Worm (Caenorhabditis elegans) whole organism, early embryonic: ENCODE results near the gene R02F11.1.

ENCODE experiments used
- F13C5.2 ChIP-seq: sonication (generic microtip); optimal IDR thresholded peaks from 2 replicates; lab custom pipeline; 2017; ENCODE audit warnings: mild to moderate bottlenecking, missing genetic modification characterization, inconsistent platforms, missing compliant biosample characterization
- aly-1 ChIP-seq: sonication (generic microtip); optimal IDR thresholded peaks from 2 replicates; lab custom pipeline; 2016; ENCODE audit warnings: missing genetic modification characterization, missing compliant biosample characterization
- ama-1 ChIP-seq: fragments of 150-350 bp; optimal IDR thresholded peaks from 2 replicates; lab custom pipeline; 2014
- ceh-13 ChIP-seq: fragments of 200-800 bp; sonication (Bioruptor generic); optimal IDR thresholded peaks from 2 replicates; lab custom pipeline; 2018; ENCODE audit warnings: mild to moderate bottlenecking, missing genetic modification characterization, missing compliant biosample characterization
- ceh-36 ChIP-seq: sonication (generic microtip); optimal IDR thresholded peaks from 2 replicates; lab custom pipeline; 2016; ENCODE audit warnings: missing genetic modification characterization, inconsistent platforms, missing compliant biosample characterization
- ets-7 ChIP-seq: sonication (generic microtip); optimal IDR thresholded peaks from 2 replicates; lab custom pipeline; 2016; ENCODE audit warnings: missing genotype, missing genetic modification characterization, missing compliant biosample characterization
- flt-1 ChIP-seq: fragments of 200-800 bp; sonication (Bioruptor generic); IDR thresholded peaks from 2 replicates; pipeline ENCODE4 v1.3.6; 2022; ENCODE audit warnings: missing genetic modification characterization, missing compliant biosample characterization
- hmbx-1 ChIP-seq: sonication (generic microtip); optimal IDR thresholded peaks from 2 replicates; lab custom pipeline; 2016; ENCODE audit warnings: mild to moderate bottlenecking, missing genetic modification characterization, missing compliant biosample characterization
- hnd-1 ChIP-seq: sonication (generic microtip); optimal IDR thresholded peaks from 2 replicates; lab custom pipeline; 2016; ENCODE audit warnings: missing genetic modification characterization, missing compliant biosample characterization
- scrt-1 ChIP-seq: fragments of 200-800 bp; sonication (Bioruptor generic); IDR thresholded peaks from 2 replicates; pipeline ENCODE4 v1.3.6; 2022; ENCODE audit warnings: missing genetic modification characterization, missing compliant biosample characterization
- sea-1 ChIP-seq: fragments of 200-800 bp; sonication (Bioruptor generic); conservative IDR thresholded peaks from 2 replicates; pipeline ENCODE4 v1.3.6; 2022; ENCODE audit warnings: missing genetic modification characterization, missing compliant biosample characterization
- tbx-11 ChIP-seq: fragments of 200-800 bp; sonication (Bioruptor generic); IDR thresholded peaks from 2 replicates; pipeline ENCODE4 v1.3.6; 2022; ENCODE audit warnings: missing genetic modification characterization, missing compliant biosample characterization
- tbx-37 ChIP-seq: fragments of 200-800 bp; sonication (Bioruptor generic); conservative IDR thresholded peaks from 2 replicates; pipeline ENCODE4 v1.3.6; 2022; ENCODE audit warnings: missing genetic modification reagents, missing genetic modification characterization, missing compliant biosample characterization
- tra-4 ChIP-seq: sonication (generic microtip); optimal IDR thresholded peaks from 2 replicates; lab custom pipeline; 2017; ENCODE audit warnings: missing genetic modification characterization, missing compliant biosample characterization

DNA sequence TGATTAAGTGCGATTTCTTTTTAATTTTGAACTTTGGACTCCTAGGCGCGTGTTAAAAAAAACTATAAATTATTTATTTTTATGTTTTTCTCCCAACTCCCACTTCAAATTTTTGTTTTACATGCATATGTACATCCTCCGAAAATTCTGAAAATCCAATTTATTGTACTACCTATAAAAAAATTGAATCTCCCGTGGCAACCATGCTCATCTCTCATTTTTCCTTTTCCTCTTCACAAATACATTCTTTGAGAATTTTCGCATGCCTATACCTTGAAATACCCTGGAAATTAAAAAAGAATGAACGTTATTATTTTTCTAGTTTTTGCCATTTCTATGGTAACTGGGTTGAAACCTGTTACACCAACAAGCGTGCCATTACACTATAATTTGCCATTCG, 12.1 kb upstream of the R02F11.1 start, which contains the start of gene R02F11.10:
- TF ChIP-seq ama-1 (no peak), hmbx-1 (tag; lab: Kevin White, UChicago) (no peak), hnd-1 (tag; lab: Kevin White, UChicago) (no peak), scrt-1 (no peak), flt-1 (no peak), ets-7 (tag; lab: Kevin White, UChicago) (no peak), ceh-13 (GFP tag; lab: Kevin White, UChicago) (no peak), aly-1 (tag; lab: Kevin White, UChicago) (no peak), sea-1 (GFP tag; lab: Robert Waterston, UW) (no peak), ceh-36 (no peak), F13C5.2 (tag; lab: Kevin White, UChicago) (no peak), tbx-11 (GFP tag; lab: Robert Waterston, UW) (no peak), tbx-37 (no peak), tra-4 (no peak)
